Worm (Caenorhabditis elegans): ENCODE results near the gene rfip-2.

ce11 chrII:754971-755370 is 31.4 kb downstream of the rfip-2 start:
- TF ChIP-seq nhr-28 (tag; optimal IDR thresholded peaks at IDR 0.05) = no peak
- TF ChIP-seq pha-4 (tag; optimal IDR thresholded peaks at IDR 0.05) = no peak
- TF ChIP-seq elt-2 (tag; optimal IDR thresholded peaks at IDR 0.05) = no peak
- TF ChIP-seq nhr-23 (tag; optimal IDR thresholded peaks at IDR 0.05) = no peak
- no peak for TF ChIP-seq nhr-76 (tag; optimal IDR thresholded peaks at IDR 0.05)
- TF ChIP-seq ama-1 (optimal IDR thresholded peaks at IDR 0.05) = no peak
- TF ChIP-seq ZK546.5 (tag; optimal IDR thresholded peaks at IDR 0.05) = no peak
- TF ChIP-seq unc-62 (GFP tag; optimal IDR thresholded peaks at IDR 0.05) = no peak
- TF ChIP-seq jun-1 (tag; optimal IDR thresholded peaks at IDR 0.05) = no peak
- no peak for TF ChIP-seq unc-39 (tag; optimal IDR thresholded peaks at IDR 0.05)
- no peak for TF ChIP-seq aly-2 (tag; optimal IDR thresholded peaks at IDR 0.05)

Measured in whole organism, L3 larva.